Worm (Caenorhabditis elegans): ENCODE measurements around the gene otpl-4.

The otpl-4 gene

DNA sequence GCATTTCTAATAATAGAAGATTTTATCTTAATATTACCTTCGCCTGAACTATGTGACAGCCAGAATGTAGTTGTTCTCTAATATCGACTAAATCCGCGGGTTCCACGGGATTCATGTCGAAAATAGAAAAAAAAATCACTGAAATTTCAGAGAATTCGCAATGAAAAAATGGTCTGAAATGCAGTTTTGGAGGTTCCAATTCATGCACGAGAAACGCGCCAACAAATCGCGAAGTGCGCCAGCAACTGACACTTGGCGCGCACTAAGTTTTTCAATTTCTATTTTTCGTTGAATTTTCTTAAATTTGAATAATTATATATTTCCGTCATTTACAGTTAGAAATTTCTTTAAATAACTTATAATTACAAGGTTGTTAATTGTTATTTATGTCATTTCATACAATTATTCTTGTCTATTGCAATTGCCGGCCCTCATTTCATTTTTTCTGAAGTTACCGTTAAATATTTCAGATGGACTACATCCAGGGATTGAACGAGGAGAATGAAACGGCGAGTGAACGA, 32.8 kb downstream of the otpl-4 start, which contains the start of the genes F25G6.9 and symk-1:
F25G6.9 (minus strand) TSS at position 160 of the 521 bp plus-strand sequence.
symk-1 (plus strand) TSS at position 471 of the 521 bp plus-strand sequence.
- peak; percentile 68 for TF ChIP-seq hmg-11 (tag; optimal IDR thresholded peaks at IDR 0.05)
- TF ChIP-seq pha-4 (tag; optimal IDR thresholded peaks at IDR 0.05): no peak
- TF ChIP-seq nfya-1 (tag; optimal IDR thresholded peaks at IDR 0.05; ENCODE audit: insufficient read depth): peak; percentile 68
- TF ChIP-seq zag-1 (tag; optimal IDR thresholded peaks at IDR 0.05): no peak
- TF ChIP-seq elt-3 (tag; optimal IDR thresholded peaks at IDR 0.05): no peak
- TF ChIP-seq nhr-67 (tag; optimal IDR thresholded peaks at IDR 0.05): no peak
- TF ChIP-seq ceh-28 (tag; optimal IDR thresholded peaks at IDR 0.05): no peak
- peak; percentile 64 for TF ChIP-seq snpc-4 (tag; optimal IDR thresholded peaks at IDR 0.05)
- no peak for TF ChIP-seq fos-1 (tag; optimal IDR thresholded peaks at IDR 0.05)
- no peak for TF ChIP-seq daf-12 (tag; optimal IDR thresholded peaks at IDR 0.05)
- TF ChIP-seq pqm-1 (tag; optimal IDR thresholded peaks at IDR 0.05): peak; percentile 26
- TF ChIP-seq egl-5 (tag; optimal IDR thresholded peaks at IDR 0.05): no peak
- TF ChIP-seq ceh-16 (tag; optimal IDR thresholded peaks at IDR 0.05): no peak
- no peak for TF ChIP-seq unc-39 (tag; optimal IDR thresholded peaks at IDR 0.05)
- peak; percentile 54 for TF ChIP-seq lin-15B (tag; optimal IDR thresholded peaks at IDR 0.05)
- TF ChIP-seq nhr-76 (tag; optimal IDR thresholded peaks at IDR 0.05): no peak
- TF ChIP-seq ceh-82 (tag; optimal IDR thresholded peaks at IDR 0.05): no peak
- no peak for TF ChIP-seq jun-1 (tag; optimal IDR thresholded peaks at IDR 0.05)
- TF ChIP-seq elt-2 (tag; optimal IDR thresholded peaks at IDR 0.05): peak; percentile 38
- no peak for TF ChIP-seq ZK546.5 (tag; optimal IDR thresholded peaks at IDR 0.05)
- no peak for TF ChIP-seq nhr-25 (tag; optimal IDR thresholded peaks at IDR 0.05)
- no peak for TF ChIP-seq ztf-4 (tag; optimal IDR thresholded peaks at IDR 0.05)
- TF ChIP-seq egl-27 (tag; optimal IDR thresholded peaks at IDR 0.05): no peak
- TF ChIP-seq ztf-11 (tag; optimal IDR thresholded peaks at IDR 0.05): no peak
- peak; percentile 32 for TF ChIP-seq lsy-12 (tag; optimal IDR thresholded peaks at IDR 0.05)
- peak; percentile 10 for TF ChIP-seq skn-1 (tag; optimal IDR thresholded peaks at IDR 0.05)
- no peak for TF ChIP-seq unc-62 (GFP tag; optimal IDR thresholded peaks at IDR 0.05)
- TF ChIP-seq fkh-10 (GFP tag; optimal IDR thresholded peaks at IDR 0.05): no peak
- TF ChIP-seq R02D3.7 (tag; optimal IDR thresholded peaks at IDR 0.05): peak; percentile 5
- TF ChIP-seq lin-39 (tag; optimal IDR thresholded peaks at IDR 0.05): no peak
- peak; percentile 50 for TF ChIP-seq tbx-2 (tag; optimal IDR thresholded peaks at IDR 0.05)
- TF ChIP-seq nhr-28 (tag; optimal IDR thresholded peaks at IDR 0.05): no peak
- no peak for TF ChIP-seq mml-1 (tag; optimal IDR thresholded peaks at IDR 0.05)
- TF ChIP-seq aly-2 (tag; optimal IDR thresholded peaks at IDR 0.05): no peak
- no peak for TF ChIP-seq elt-1 (tag; optimal IDR thresholded peaks at IDR 0.05)
- TF ChIP-seq nhr-43 (tag; optimal IDR thresholded peaks at IDR 0.05; ENCODE audit: poor library complexity, severe bottlenecking): no peak
- TF ChIP-seq nhr-12 (tag; optimal IDR thresholded peaks at IDR 0.05): no peak
- TF ChIP-seq fkh-2 (tag; optimal IDR thresholded peaks at IDR 0.05): no peak
- peak; percentile 34 for TF ChIP-seq nhr-23 (tag; optimal IDR thresholded peaks at IDR 0.05)
- no peak for TF ChIP-seq ceh-9 (tag; optimal IDR thresholded peaks at IDR 0.05)
- TF ChIP-seq nhr-11 (tag; optimal IDR thresholded peaks at IDR 0.05): no peak
- no peak for TF ChIP-seq nhr-237 (tag; optimal IDR thresholded peaks at IDR 0.05)
- TF ChIP-seq nhr-77 (tag; optimal IDR thresholded peaks at IDR 0.05): no peak
- TF ChIP-seq sea-2 (GFP tag; optimal IDR thresholded peaks at IDR 0.05): no peak
- no peak for TF ChIP-seq ama-1 (optimal IDR thresholded peaks at IDR 0.05)
- TF ChIP-seq mdl-1 (tag; optimal IDR thresholded peaks at IDR 0.05): no peak
- TF ChIP-seq eor-1 (tag; optimal IDR thresholded peaks at IDR 0.05): no peak

All from whole organism, L3 larva.